Fruit fly (Drosophila melanogaster) whole organism, wandering third instar larva: Measurements from ENCODE around the gene CG42813.

Experiments
- Abd-B ChIP-seq: fragments of >200 bp; optimal IDR thresholded peaks from 2 replicates; lab custom pipeline; 2017; ENCODE audit warnings: missing biosample characterization, missing genetic modification characterization
- CrebA ChIP-seq: fragments of 200-800 bp; sonication (Bioruptor generic); optimal IDR thresholded peaks from 2 replicates; lab custom pipeline; 2016; ENCODE audit warnings: missing biosample characterization, mild to moderate bottlenecking, missing genetic modification characterization, borderline replicate concordance
- Dfd ChIP-seq: fragments of >200 bp; optimal IDR thresholded peaks from 2 replicates; lab custom pipeline; 2017; ENCODE audit warnings: missing biosample characterization, missing genetic modification characterization
- Dif ChIP-seq: fragments of 200-275, 200-300 bp; sonication (Bioruptor generic); optimal IDR thresholded peaks from 2 replicates; lab custom pipeline; 2018; ENCODE audit warnings: missing biosample characterization, missing genetic modification characterization; ENCODE audit not compliant: partially characterized antibody
- GATAd ChIP-seq: sonication (Bioruptor generic); optimal IDR thresholded peaks from 2 replicates; lab custom pipeline; 2016; ENCODE audit warnings: missing biosample characterization, missing genetic modification characterization
- HLH106 ChIP-seq: fragments of 200-800 bp; optimal IDR thresholded peaks from 3 replicates; lab custom pipeline; 2019; ENCODE audit warnings: missing biosample characterization, mild to moderate bottlenecking, missing genetic modification characterization, moderate library complexity
- Hr83 ChIP-seq: fragments of 200-300 bp; sonication (Bioruptor generic); optimal IDR thresholded peaks from 2 replicates; lab custom pipeline; 2016; ENCODE audit warnings: missing biosample characterization, mild to moderate bottlenecking, missing genetic modification characterization, moderate library complexity; ENCODE audit not compliant: poor library complexity, severe bottlenecking
- Jra ChIP-seq: sonication (Bioruptor generic); optimal IDR thresholded peaks from 2 replicates; lab custom pipeline; 2016; ENCODE audit warnings: missing biosample characterization, missing genetic modification characterization
- Myc ChIP-seq: fragments of >200 bp; optimal IDR thresholded peaks from 2 replicates; lab custom pipeline; 2017
- N ChIP-seq: fragments of >200 bp; optimal IDR thresholded peaks from 2 replicates; lab custom pipeline; 2018; ENCODE audit warnings: missing biosample characterization, missing external identifiers, missing genetic modification characterization
- Rel ChIP-seq, 2 experiments: fragments of 200-800 bp; sonication (Bioruptor generic) in 1 of 2; optimal IDR thresholded peaks; 2 replicates in 1 of 2; 3 replicates in 1 of 2; lab custom pipeline; 2016 to 2019; ENCODE audit warnings: mild to moderate bottlenecking in 2 of 2, missing biosample characterization in 2 of 2, missing genetic modification characterization in 2 of 2, moderate library complexity in 1 of 2
- br ChIP-seq: fragments of 200-800 bp; sonication (Bioruptor generic); optimal IDR thresholded peaks from 2 replicates; lab custom pipeline; 2016; ENCODE audit warnings: missing biosample characterization, missing genetic modification characterization
- dl ChIP-seq, 2 experiments: fragments of 175-275, 200-275 bp in 1 of 2; fragments of 200-275 bp in 1 of 2; sonication (Bioruptor generic); optimal IDR thresholded peaks; lab custom pipeline; 2018; ENCODE audit warnings: mild to moderate bottlenecking in 2 of 2, missing biosample characterization in 2 of 2, missing genetic modification characterization in 2 of 2, moderate library complexity in 2 of 2; ENCODE audit not compliant: partially characterized antibody in 2 of 2, insufficient read depth in 1 of 2
- dsf ChIP-seq: sonication (Bioruptor generic); optimal IDR thresholded peaks from 2 replicates; lab custom pipeline; 2016; ENCODE audit warnings: missing biosample characterization, missing genetic modification characterization, borderline replicate concordance
- ey ChIP-seq: fragments of 200-800 bp; sonication (Bioruptor generic); optimal IDR thresholded peaks from 2 replicates; lab custom pipeline; 2016; ENCODE audit warnings: missing biosample characterization, missing genetic modification characterization
- foxo ChIP-seq, 2 experiments: fragments of 200-800 bp; sonication (Bioruptor generic); optimal IDR thresholded peaks; 2 replicates in 1 of 2; 3 replicates in 1 of 2; lab custom pipeline; 2016 to 2017; ENCODE audit warnings: missing biosample characterization in 2 of 2, missing genetic modification characterization in 2 of 2
- h ChIP-seq: fragments of 200-800 bp; sonication (Bioruptor generic); optimal IDR thresholded peaks from 3 replicates; lab custom pipeline; 2016; ENCODE audit warnings: missing biosample characterization, mild to moderate bottlenecking, missing genetic modification characterization
- jim ChIP-seq: fragments of 175-275, 200-325 bp; sonication (Bioruptor generic); optimal IDR thresholded peaks from 2 replicates; lab custom pipeline; 2016; ENCODE audit warnings: missing biosample characterization, mild to moderate bottlenecking, missing genetic modification characterization
- lola ChIP-seq: fragments of >200 bp; optimal IDR thresholded peaks from 2 replicates; lab custom pipeline; 2017; ENCODE audit warnings: missing biosample characterization, missing genetic modification characterization
- psq ChIP-seq: fragments of 200-800 bp; sonication (Bioruptor generic); optimal IDR thresholded peaks from 3 replicates; lab custom pipeline; 2017; ENCODE audit warnings: missing biosample characterization, mild to moderate bottlenecking, missing genetic modification characterization, moderate library complexity
- sage ChIP-seq: fragments of 200-800 bp; sonication (Bioruptor generic); optimal IDR thresholded peaks from 2 replicates; lab custom pipeline; 2016; ENCODE audit warnings: missing biosample characterization, mild to moderate bottlenecking, missing genetic modification characterization
- sv ChIP-seq: fragments of 200-800 bp; sonication (Bioruptor generic); optimal IDR thresholded peaks from 3 replicates; lab custom pipeline; 2016; ENCODE audit warnings: missing biosample characterization, missing genetic modification characterization
- tai ChIP-seq: sonication (Bioruptor generic); optimal IDR thresholded peaks from 2 replicates; lab custom pipeline; 2016; ENCODE audit warnings: missing biosample characterization, missing genetic modification characterization
- usp ChIP-seq: fragments of >200 bp; optimal IDR thresholded peaks from 2 replicates; lab custom pipeline; 2017; ENCODE audit warnings: missing biosample characterization, missing genetic modification characterization
- woc ChIP-seq: sonication (Bioruptor generic); optimal IDR thresholded peaks from 2 replicates; lab custom pipeline; 2016; ENCODE audit warnings: missing biosample characterization, mild to moderate bottlenecking, missing genetic modification characterization

The CG42813 gene

dm6 chr3R:27240967-27241366 lies 12.6 kb upstream of the CG42813 start, which contains the start of gene CG17991:
TSS of gene CG17991 (plus strand) at chr3R:27241267.
- TF ChIP-seq lola (GFP tag; lab: Kevin White, UChicago): no peak
- no peak for TF ChIP-seq tai (GFP tag; lab: Kevin White, UChicago)
- TF ChIP-seq h (GFP tag; lab: Kevin White, UChicago): no peak

dm6 chr3R:27238438-27239301 lies 10.3 kb upstream of the CG42813 start, which contains the start of the genes CG31064 and PolA2:
TSS of gene CG31064 (minus strand) at chr3R:27239085.
TSS of gene PolA2 (plus strand) at chr3R:27239163.
- TF ChIP-seq foxo (GFP tag; optimal IDR thresholded peaks at IDR 0.05; lab: Kevin White, UChicago) (no peak), Hr83 (GFP tag; lab: Kevin White, UChicago) (peak; percentile 4)

dm6 chr3R:27237980-27238379 lies 9.6 kb upstream of the CG42813 start:
- TF ChIP-seq Hr83 (GFP tag; lab: Kevin White, UChicago) (no peak), h (GFP tag; lab: Kevin White, UChicago) (no peak), N (GFP tag; lab: Kevin White, UChicago) (no peak), Abd-B (no peak), Dif (GFP tag; lab: Kevin White, UChicago) (no peak), ey (GFP tag; lab: Kevin White, UChicago) (no peak), Myc (lab: Kevin White, UChicago) (no peak)

dm6 chr3R:27233398-27233797 lies 5.0 kb upstream of the CG42813 start, which contains the start of gene CG31068:
TSS of gene CG31068 (plus strand) at chr3R:27233698.
- TF ChIP-seq N (GFP tag; lab: Kevin White, UChicago): no peak

- TF ChIP-seq HLH106 (tag; lab: Kevin White, UChicago) (no peak), Hr83 (GFP tag; lab: Kevin White, UChicago) (no peak), dsf (no peak), GATAd (GFP tag; lab: Kevin White, UChicago) (no peak), br (GFP tag; lab: Kevin White, UChicago) (no peak), Jra (GFP tag; lab: Kevin White, UChicago) (no peak), h (GFP tag; lab: Kevin White, UChicago) (no peak), sv (GFP tag; lab: Kevin White, UChicago) (no peak), usp (no peak), psq (GFP tag; lab: Kevin White, UChicago) (no peak), woc (GFP tag; lab: Kevin White, UChicago) (no peak), N (GFP tag; lab: Kevin White, UChicago) (no peak), dl (GFP tag; optimal IDR thresholded peaks at IDR 0.05; lab: Kevin White, UChicago; ENCODE audit: insufficient read depth in 1 of 2, partially characterized antibody in 2 of 2) (no peak), Myc (lab: Kevin White, UChicago) (no peak), foxo (GFP tag; optimal IDR thresholded peaks at IDR 0.05; lab: Kevin White, UChicago) (no peak), jim (GFP tag; lab: Kevin White, UChicago) (no peak), CrebA (GFP tag; lab: Kevin White, UChicago) (no peak), Dfd (GFP tag; lab: Kevin White, UChicago) (no peak), sage (GFP tag; lab: Kevin White, UChicago) (no peak), Abd-B (no peak)
These were observed 1.0 kb upstream of the CG42813 start, which contains the start of gene CG42814 for dm6 chr3R:27229368-27229767. TSS of gene CG42814 (minus strand) at chr3R:27229468.

- no peak for TF ChIP-seq Myc (lab: Kevin White, UChicago)
- no peak for TF ChIP-seq Rel (GFP tag; optimal IDR thresholded peaks at IDR 0.05; lab: Kevin White, UChicago)
- peak; percentile 68 for TF ChIP-seq Rel (tag; optimal IDR thresholded peaks at IDR 0.05; lab: Kevin White, UChicago)
These were observed 2.2 kb downstream of the CG42813 start for dm6 chr3R:27226080-27226648.
